Fruit fly (Drosophila melanogaster) whole organism, prepupa: ENCODE results near the gene Wdr33.

ENCODE experiments used
- CG10631 ChIP-seq: fragments of 200-800 bp; sonication (Bioruptor generic); optimal IDR thresholded peaks from 2 replicates; lab custom pipeline; 2016; ENCODE audit warnings: missing biosample characterization, missing genetic modification characterization
- CG11902 ChIP-seq: fragments of 200-800 bp; sonication (Bioruptor generic); optimal IDR thresholded peaks from 3 replicates; lab custom pipeline; 2016; ENCODE audit warnings: missing biosample characterization, missing genetic modification characterization
- CG1621 ChIP-seq: fragments of 200-800 bp; sonication (Bioruptor generic); optimal IDR thresholded peaks from 3 replicates; lab custom pipeline; 2018; ENCODE audit warnings: missing biosample characterization, mild to moderate bottlenecking, missing genetic modification characterization
- CG16779 ChIP-seq: fragments of 200-800 bp; sonication (Bioruptor generic); optimal IDR thresholded peaks from 3 replicates; lab custom pipeline; 2017; ENCODE audit warnings: missing biosample characterization, mild to moderate bottlenecking, missing genetic modification characterization
- CG3032 ChIP-seq: fragments of 200-800 bp; optimal IDR thresholded peaks from 2 replicates; lab custom pipeline; 2019; ENCODE audit warnings: missing biosample characterization, mild to moderate bottlenecking, missing genetic modification characterization, moderate library complexity
- CG31627 ChIP-seq: fragments of 200-800 bp; sonication (Bioruptor generic); optimal IDR thresholded peaks from 3 replicates; lab custom pipeline; 2016; ENCODE audit warnings: missing biosample characterization, missing genetic modification characterization
- CG32006 ChIP-seq: fragments of 200-800 bp; sonication (Bioruptor generic); optimal IDR thresholded peaks from 3 replicates; lab custom pipeline; 2017; ENCODE audit warnings: missing biosample characterization, mild to moderate bottlenecking, missing genetic modification characterization
- CG4318 ChIP-seq: fragments of 200-800 bp; sonication (Bioruptor generic); optimal IDR thresholded peaks from 3 replicates; lab custom pipeline; 2017; ENCODE audit warnings: missing biosample characterization, mild to moderate bottlenecking, missing genetic modification characterization
- CG6163 ChIP-seq: fragments of 200-800 bp; sonication (Bioruptor generic); IDR thresholded peaks from 3 replicates; pipeline ENCODE4 v1.3.6; 2022; ENCODE audit warnings: missing biosample characterization, missing genetic modification characterization
- CG6792 ChIP-seq: fragments of 200-800 bp; sonication (Bioruptor generic); optimal IDR thresholded peaks from 3 replicates; lab custom pipeline; 2016; ENCODE audit warnings: missing biosample characterization, missing genetic modification characterization
- CG6808 ChIP-seq: fragments of 200-800 bp; sonication (Bioruptor generic); optimal IDR thresholded peaks from 3 replicates; lab custom pipeline; 2017; ENCODE audit warnings: missing biosample characterization, missing genetic modification characterization, mild to moderate bottlenecking, moderate library complexity, missing genetic modification reagents
- CG6854 ChIP-seq: fragments of 200-800 bp; sonication (Bioruptor generic); optimal IDR thresholded peaks from 2 replicates; lab custom pipeline; 2017; ENCODE audit warnings: missing biosample characterization, mild to moderate bottlenecking, missing genetic modification characterization
- CG7368 ChIP-seq: fragments of 200-800 bp; sonication (Bioruptor generic); optimal IDR thresholded peaks from 3 replicates; lab custom pipeline; 2016; ENCODE audit warnings: missing biosample characterization, missing genetic modification characterization
- CG8119 ChIP-seq: fragments of 200-800 bp; sonication (Bioruptor generic); IDR thresholded peaks from 3 replicates; pipeline ENCODE4 v1.3.6; 2022; ENCODE audit warnings: missing biosample characterization, missing genetic modification characterization
- CG8319 ChIP-seq: fragments of 200-800 bp; sonication (Bioruptor generic); optimal IDR thresholded peaks from 3 replicates; lab custom pipeline; 2016; ENCODE audit warnings: missing biosample characterization, missing genetic modification characterization
- CG8632 ChIP-seq: fragments of 200-800 bp; sonication (Bioruptor generic); optimal IDR thresholded peaks from 3 replicates; lab custom pipeline; 2016; ENCODE audit warnings: missing biosample characterization, missing genetic modification characterization
- CG9139 ChIP-seq: fragments of 200-800 bp; sonication (Bioruptor generic); optimal IDR thresholded peaks from 3 replicates; lab custom pipeline; 2017; ENCODE audit warnings: missing biosample characterization, mild to moderate bottlenecking, missing genetic modification characterization
- Eip75B ChIP-seq: fragments of 200-800 bp; sonication (Bioruptor generic); optimal IDR thresholded peaks from 3 replicates; lab custom pipeline; 2016; ENCODE audit warnings: missing biosample characterization, missing genetic modification characterization
- Ets96B ChIP-seq: fragments of 200-800 bp; optimal IDR thresholded peaks from 2 replicates; lab custom pipeline; 2019; ENCODE audit warnings: missing biosample characterization, mild to moderate bottlenecking, missing genetic modification characterization, moderate library complexity
- Hr38 ChIP-seq: sonication (Bioruptor generic); optimal IDR thresholded peaks from 2 replicates; lab custom pipeline; 2016; ENCODE audit warnings: missing biosample characterization, missing genetic modification characterization
- Hr39 ChIP-seq: fragments of 200-800 bp; sonication (Bioruptor generic); optimal IDR thresholded peaks from 2 replicates; lab custom pipeline; 2016; ENCODE audit warnings: missing biosample characterization, missing genetic modification characterization
- Hr4 ChIP-seq: fragments of 200-800 bp; sonication (Bioruptor generic); optimal IDR thresholded peaks from 3 replicates; lab custom pipeline; 2016; ENCODE audit warnings: missing biosample characterization, missing genetic modification characterization
- Met ChIP-seq: fragments of 200-800 bp; sonication (Bioruptor generic); optimal IDR thresholded peaks from 3 replicates; lab custom pipeline; 2016; ENCODE audit warnings: missing biosample characterization, missing genetic modification characterization
- Sox102F ChIP-seq: fragments of 200-800 bp; sonication (Bioruptor generic); optimal IDR thresholded peaks from 2 replicates; lab custom pipeline; 2016; ENCODE audit warnings: missing biosample characterization, mild to moderate bottlenecking, missing genetic modification characterization
- Sox14 ChIP-seq: fragments of 200-800 bp; sonication (Bioruptor generic); optimal IDR thresholded peaks from 3 replicates; lab custom pipeline; 2016; ENCODE audit warnings: missing biosample characterization, missing genetic modification characterization
- Sox15 ChIP-seq: fragments of 200-800 bp; sonication (Bioruptor generic); optimal IDR thresholded peaks from 3 replicates; lab custom pipeline; 2016; ENCODE audit warnings: missing biosample characterization, missing genetic modification characterization
- achi ChIP-seq: fragments of 200-800 bp; sonication (Bioruptor generic); optimal IDR thresholded peaks from 3 replicates; lab custom pipeline; 2016; ENCODE audit warnings: missing biosample characterization, missing genetic modification characterization
- cyc ChIP-seq: fragments of 200-800 bp; sonication (Bioruptor generic); optimal IDR thresholded peaks from 3 replicates; lab custom pipeline; 2016; ENCODE audit warnings: missing biosample characterization, missing genetic modification characterization
- dsx ChIP-seq: fragments of 200-800 bp; optimal IDR thresholded peaks from 3 replicates; lab custom pipeline; 2019; ENCODE audit warnings: missing biosample characterization, mild to moderate bottlenecking, missing genetic modification characterization, moderate library complexity; ENCODE audit not compliant: poor library complexity, severe bottlenecking
- eg ChIP-seq: fragments of 200-800 bp; sonication (Bioruptor generic); IDR thresholded peaks from 3 replicates; pipeline ENCODE4 v1.3.6; 2022; ENCODE audit warnings: missing biosample characterization, missing genetic modification characterization
- esn ChIP-seq: fragments of 200-800 bp; sonication (Bioruptor generic); optimal IDR thresholded peaks from 2 replicates; lab custom pipeline; 2016; ENCODE audit warnings: missing biosample characterization, mild to moderate bottlenecking, missing genetic modification characterization, moderate library complexity
- fd59A ChIP-seq: fragments of 200-800 bp; sonication (Bioruptor generic); optimal IDR thresholded peaks from 2 replicates; lab custom pipeline; 2017; ENCODE audit warnings: missing biosample characterization, mild to moderate bottlenecking, missing genetic modification characterization, missing genetic modification reagents
- fd85E ChIP-seq: fragments of 200-800 bp; sonication (Bioruptor generic); optimal IDR thresholded peaks from 3 replicates; lab custom pipeline; 2016; ENCODE audit warnings: missing biosample characterization, missing genetic modification characterization
- fkh ChIP-seq: fragments of 200-800 bp; sonication (Bioruptor generic); optimal IDR thresholded peaks from 3 replicates; lab custom pipeline; 2017; ENCODE audit warnings: missing biosample characterization, mild to moderate bottlenecking, missing genetic modification characterization, moderate library complexity
- lz ChIP-seq: fragments of 200-800 bp; sonication (Bioruptor generic); optimal IDR thresholded peaks from 3 replicates; lab custom pipeline; 2016; ENCODE audit warnings: missing biosample characterization, missing genetic modification characterization
- pdm3 ChIP-seq: fragments of 200-800 bp; sonication (Bioruptor generic); optimal IDR thresholded peaks from 3 replicates; lab custom pipeline; 2016; ENCODE audit warnings: missing biosample characterization, missing genetic modification characterization
- salr ChIP-seq, 2 experiments: fragments of 200-800 bp; sonication (Bioruptor generic); optimal IDR thresholded peaks; 3 replicates each; lab custom pipeline; 2016 to 2018; ENCODE audit warnings: missing biosample characterization in 2 of 2, missing genetic modification characterization in 2 of 2, mild to moderate bottlenecking in 1 of 2
- spab ChIP-seq: fragments of 200-800 bp; sonication (Bioruptor generic); optimal IDR thresholded peaks from 2 replicates; lab custom pipeline; 2017; ENCODE audit warnings: missing biosample characterization, mild to moderate bottlenecking, missing genetic modification characterization, missing genetic modification reagents
- ss ChIP-seq, 2 experiments: fragments of 200-800 bp; sonication (Bioruptor generic); optimal IDR thresholded peaks; 2 replicates in 1 of 2; 3 replicates in 1 of 2; lab custom pipeline; 2017 to 2018; ENCODE audit warnings: mild to moderate bottlenecking in 2 of 2, missing biosample characterization in 2 of 2, missing genetic modification characterization in 2 of 2, moderate library complexity in 1 of 2
- svp ChIP-seq: fragments of 200-800 bp; sonication (Bioruptor generic); peaks from one replicate; lab custom pipeline; 2016; ENCODE audit warnings: missing biosample characterization, missing genetic modification characterization
- topi ChIP-seq: fragments of 200-800 bp; sonication (Bioruptor generic); optimal IDR thresholded peaks from 3 replicates; lab custom pipeline; 2016; ENCODE audit warnings: missing biosample characterization, missing genetic modification characterization

Wdr33 gene

DNA sequence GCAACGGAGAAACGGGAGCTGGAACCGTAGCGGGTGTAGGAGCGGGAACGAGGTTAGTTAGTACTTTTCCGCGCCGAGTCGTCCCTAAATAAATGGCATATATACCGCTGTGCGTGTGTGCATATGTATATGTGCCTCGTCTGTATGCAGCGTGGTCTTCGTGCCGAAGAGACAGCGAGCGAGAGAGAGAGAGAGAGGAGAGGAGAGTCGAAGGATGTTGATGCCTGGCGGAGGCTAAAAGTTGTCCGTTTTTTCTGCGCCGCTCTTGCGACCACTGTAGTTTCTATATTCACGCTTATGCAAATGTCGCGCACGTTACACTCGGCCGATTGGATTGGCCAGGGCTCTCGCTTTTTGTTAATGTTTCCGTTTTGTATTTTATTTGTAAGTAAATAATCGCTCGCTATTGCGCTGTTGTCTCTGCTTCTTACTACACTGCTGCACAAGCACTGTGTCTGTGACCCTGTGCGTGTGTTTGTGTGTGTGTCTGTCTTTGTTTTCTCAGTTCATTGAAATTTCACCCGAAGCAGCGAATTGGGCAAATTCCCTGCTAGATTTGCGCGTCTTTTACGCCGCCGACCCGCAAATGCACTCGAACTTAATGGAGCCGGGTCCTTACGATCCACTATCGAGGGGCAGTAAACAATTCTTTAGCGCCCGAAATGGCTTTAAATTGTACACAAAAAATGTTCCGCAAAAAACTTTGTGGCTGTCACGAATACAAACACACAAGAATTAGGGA, 47.9 kb upstream of the Wdr33 start, which contains the start of gene Rga (continued):
- TF ChIP-seq spab (GFP tag; lab: Kevin White, UChicago) (no peak), CG6163 (GFP tag; lab: Robert Waterston, UW) (no peak), CG8319 (no peak), CG11902 (GFP tag; lab: Kevin White, UChicago) (no peak), Hr4 (GFP tag; lab: Kevin White, UChicago) (no peak), achi (GFP tag; lab: Kevin White, UChicago) (no peak), Sox15 (no peak), CG10631 (no peak), eg (GFP tag; lab: Robert Waterston, UW) (no peak), dsx (GFP tag; lab: Kevin White, UChicago) (no peak), pdm3 (GFP tag; lab: Kevin White, UChicago) (no peak), CG8632 (GFP tag; lab: Kevin White, UChicago) (no peak), CG1621 (tag; lab: Kevin White, UChicago) (no peak), topi (no peak), Ets96B (no peak), CG8119 (no peak), salr (GFP tag; optimal IDR thresholded peaks at IDR 0.05; lab: Kevin White, UChicago) (no peak), CG3032 (tag; lab: Kevin White, UChicago) (no peak), CG32006 (GFP tag; lab: Kevin White, UChicago) (no peak), CG4318 (GFP tag; lab: Kevin White, UChicago) (no peak), lz (GFP tag; lab: Kevin White, UChicago) (no peak), ss (GFP tag; optimal IDR thresholded peaks at IDR 0.05; lab: Kevin White, UChicago) (peak; percentile 33 to 38), Eip75B (GFP tag; lab: Kevin White, UChicago) (no peak), CG6808 (no peak), CG31627 (GFP tag; lab: Kevin White, UChicago) (no peak), Sox102F (GFP tag; lab: Kevin White, UChicago) (no peak), cyc (GFP tag; lab: Kevin White, UChicago) (no peak), CG6792 (GFP tag; lab: Kevin White, UChicago) (no peak), fd85E (GFP tag; lab: Kevin White, UChicago) (peak; percentile 28)

DNA sequence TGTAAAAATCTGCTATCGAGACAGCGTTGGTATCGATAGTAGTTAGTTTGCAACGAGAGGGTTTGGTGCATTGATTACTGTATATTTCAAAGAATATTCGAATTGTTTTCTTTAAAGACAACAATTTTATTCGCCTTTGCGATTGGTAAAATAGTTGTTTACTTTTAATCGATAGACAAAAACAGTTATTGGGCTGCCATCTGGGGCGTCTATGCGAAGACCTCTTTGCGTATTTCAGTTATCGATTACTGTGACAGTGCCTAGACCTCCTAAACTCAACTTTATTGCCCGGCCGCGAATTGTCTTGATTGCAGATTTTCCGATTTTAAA, 47.4 kb upstream of the Wdr33 start, which contains the start of gene Atu:
TSS of gene Atu (plus strand) at position 245 of the 330 bp plus-strand sequence.
- TF ChIP-seq CG16779 (tag; lab: Kevin White, UChicago) (no peak), Eip75B (GFP tag; lab: Kevin White, UChicago) (peak; percentile 26), CG32006 (GFP tag; lab: Kevin White, UChicago) (no peak), Met (GFP tag; lab: Kevin White, UChicago) (peak; percentile 17), CG1621 (tag; lab: Kevin White, UChicago) (no peak), CG8632 (GFP tag; lab: Kevin White, UChicago) (no peak), CG31627 (GFP tag; lab: Kevin White, UChicago) (peak; percentile 32), CG7368 (GFP tag; lab: Kevin White, UChicago) (no peak), svp (GFP tag; lab: Kevin White, UChicago) (peak; percentile 65), CG9139 (GFP tag; lab: Kevin White, UChicago) (no peak), fd85E (GFP tag; lab: Kevin White, UChicago) (no peak), lz (GFP tag; lab: Kevin White, UChicago) (peak; percentile 29), cyc (GFP tag; lab: Kevin White, UChicago) (peak; percentile 6), Hr39 (GFP tag; lab: Kevin White, UChicago) (peak; percentile 23), CG6854 (no peak), achi (GFP tag; lab: Kevin White, UChicago) (peak; percentile 11), Sox14 (GFP tag; lab: Kevin White, UChicago) (peak; percentile 55), esn (GFP tag; lab: Kevin White, UChicago) (peak; percentile 46), fd59A (GFP tag; lab: Kevin White, UChicago) (no peak), Hr38 (GFP tag; lab: Kevin White, UChicago) (no peak), fkh (peak; percentile 86)
